Fruit fly (Drosophila melanogaster) whole organism, adult: Measurements from ENCODE around the gene CG14185.

Experiments used
- CG11617 ChIP-seq: fragments of 200-800 bp; sonication (Bioruptor generic); optimal IDR thresholded peaks from 2 replicates; lab custom pipeline; 2017; ENCODE audit warnings: mild to moderate bottlenecking, missing biosample characterization, missing genetic modification reagents, missing genetic modification characterization
- CG7101 ChIP-seq: fragments of 200-800 bp; sonication (Bioruptor generic); optimal IDR thresholded peaks from 2 replicates; lab custom pipeline; 2018; ENCODE audit warnings: missing biosample characterization, mild to moderate bottlenecking, missing genetic modification characterization, moderate library complexity
- Clk ChIP-seq: fragments of 200-800 bp; sonication (Bioruptor generic); optimal IDR thresholded peaks from 2 replicates; lab custom pipeline; 2017; ENCODE audit warnings: missing biosample characterization, missing genetic modification characterization
- cnc ChIP-seq, 2 experiments: fragments of >200 bp; optimal IDR thresholded peaks; 2 replicates each; lab custom pipeline; 2017
- ovo ChIP-seq: fragments of 200-800 bp; sonication (Bioruptor generic); optimal IDR thresholded peaks from 2 replicates; lab custom pipeline; 2016; ENCODE audit warnings: missing biosample characterization, missing genetic modification characterization
- toe ChIP-seq: fragments of 200-800 bp; sonication (Bioruptor generic); optimal IDR thresholded peaks from 2 replicates; lab custom pipeline; 2016; ENCODE audit warnings: missing biosample characterization, missing genetic modification characterization

DNA sequence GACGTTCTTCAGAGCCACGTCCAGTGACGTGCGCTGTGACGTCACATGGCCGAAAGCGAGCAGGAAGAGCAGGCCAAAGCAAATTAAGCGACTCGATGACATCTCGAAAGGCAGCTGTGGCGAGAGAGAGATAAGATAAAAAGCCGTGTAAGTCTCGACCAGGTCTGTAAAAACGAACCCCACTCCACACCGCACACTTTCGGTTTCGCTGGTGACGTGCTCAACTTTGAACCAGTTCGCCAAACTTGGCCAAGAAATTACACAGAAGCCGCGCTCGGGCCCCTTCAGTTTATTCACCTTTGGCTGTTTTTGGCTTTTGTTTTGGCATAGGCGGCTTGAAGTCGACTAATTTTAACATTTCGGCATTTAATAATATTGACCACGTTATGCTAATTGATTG lies 20.2 kb downstream of the CG14185 start:
- TF ChIP-seq CG11617 (GFP tag; lab: Kevin White, UChicago): no peak
- TF ChIP-seq toe (GFP tag; lab: Kevin White, UChicago): no peak
- no peak for TF ChIP-seq CG7101
- TF ChIP-seq ovo (GFP tag; lab: Kevin White, UChicago): no peak
- no peak for TF ChIP-seq cnc (optimal IDR thresholded peaks at IDR 0.05; lab: Kevin White, UChicago)
- no peak for TF ChIP-seq Clk (GFP tag; lab: Kevin White, UChicago)
